Worm (Caenorhabditis elegans) whole organism, L4 larva: Measurements from ENCODE around the gene tbc-17.
A peak's percentile ranks its signal among the peaks of the same experiment; 100 is the strongest.

Source experiments
- aly-2 ChIP-seq: sonication (generic microtip); optimal IDR thresholded peaks from 2 replicates; lab custom pipeline; 2018; ENCODE audit warnings: missing biosample characterization, missing genetic modification characterization
- egl-43 ChIP-seq: fragments of 200-800 bp; sonication (Bioruptor generic); IDR thresholded peaks from 2 replicates; pipeline ENCODE4 v1.3.6; 2022; ENCODE audit warnings: missing genetic modification reagents, missing genetic modification characterization, missing compliant biosample characterization
- lin-13 ChIP-seq: fragments of 150-350 bp; optimal IDR thresholded peaks from 2 replicates; lab custom pipeline; 2014; ENCODE audit warnings: missing biosample characterization, missing genetic modification reagents, missing genetic modification characterization
- lir-3 ChIP-seq: sonication (generic microtip); optimal IDR thresholded peaks from 2 replicates; lab custom pipeline; 2016; ENCODE audit warnings: mild to moderate bottlenecking, missing genetic modification characterization, missing compliant biosample characterization
- nhr-11 ChIP-seq: fragments of 150-350 bp; optimal IDR thresholded peaks from 2 replicates; lab custom pipeline; 2014; ENCODE audit warnings: missing biosample characterization, missing genetic modification characterization
- tag-97 ChIP-seq: fragments of 200-800 bp; sonication (Bioruptor generic); IDR thresholded peaks from 2 replicates; pipeline ENCODE4 v1.3.6; 2022; ENCODE audit warnings: missing genetic modification characterization, missing compliant biosample characterization

DNA sequence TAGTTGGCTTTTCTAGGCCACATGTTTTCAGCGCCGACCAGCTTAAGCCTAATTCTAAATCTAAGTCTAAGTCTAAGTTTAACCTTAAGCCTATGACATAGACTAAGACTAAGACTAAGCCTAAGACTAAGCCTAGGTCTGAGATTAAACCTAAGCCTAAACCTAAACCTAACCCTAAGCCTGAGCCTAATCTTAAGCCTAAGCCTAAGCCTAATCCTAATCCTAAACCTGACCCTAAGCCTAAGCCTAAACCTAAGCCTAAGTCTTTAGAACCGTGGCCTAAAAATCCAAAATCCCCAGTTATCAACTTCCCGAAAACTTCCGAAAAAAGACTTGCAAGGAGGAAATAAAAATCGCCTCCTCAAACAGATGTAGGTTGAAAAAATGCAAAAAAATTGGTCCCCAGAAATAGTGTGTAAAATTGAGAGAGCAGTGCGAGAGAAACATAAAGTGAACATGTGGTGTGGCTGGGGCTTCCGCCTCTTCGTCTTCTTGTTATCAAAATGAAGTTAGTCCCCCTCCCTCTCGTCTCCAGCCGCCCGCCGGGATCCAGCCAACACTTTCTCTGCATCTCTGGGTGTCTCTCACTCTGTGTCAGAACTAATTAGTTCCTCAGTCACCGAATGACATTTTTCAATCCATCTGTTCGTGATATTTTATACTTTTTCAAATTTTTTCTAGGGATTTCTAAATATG, 34.4 kb upstream of the tbc-17 start:
- TF ChIP-seq nhr-11 (no peak), egl-43 (no peak), lir-3 (tag; lab: Kevin White, UChicago) (no peak), tag-97 (GFP tag; lab: Robert Waterston, UW) (no peak), aly-2 (tag; lab: Kevin White, UChicago) (no peak), lin-13 (GFP tag; lab: Kevin White, UChicago) (peak; percentile 11)
